Fruit fly (Drosophila melanogaster) whole organism, pupa: ENCODE results near the gene CG31368.

Experiments used
- CG10348 ChIP-seq: fragments of 200-800 bp; sonication (Bioruptor generic); IDR thresholded peaks from 2 replicates; pipeline ENCODE4 v1.3.6; 2022; ENCODE audit warnings: missing biosample characterization, missing genetic modification characterization
- CG12605 ChIP-seq: fragments of 200-800 bp; sonication (Bioruptor generic); IDR thresholded peaks from 2 replicates; pipeline ENCODE4 v1.3.6; 2022; ENCODE audit warnings: missing biosample characterization, missing genetic modification characterization
- CG13204 ChIP-seq: fragments of 200-800 bp; sonication (Bioruptor generic); optimal IDR thresholded peaks from 2 replicates; lab custom pipeline; 2018; ENCODE audit warnings: missing biosample characterization, mild to moderate bottlenecking, missing genetic modification characterization, moderate library complexity
- CG14655 ChIP-seq: fragments of 200-800 bp; sonication (Bioruptor generic); optimal IDR thresholded peaks from 3 replicates; lab custom pipeline; 2017; ENCODE audit warnings: mild to moderate bottlenecking, missing biosample characterization, missing genetic modification reagents, missing genetic modification characterization
- CG15710 ChIP-seq: fragments of 200-800 bp; sonication (Bioruptor generic); optimal IDR thresholded peaks from 2 replicates; lab custom pipeline; 2018; ENCODE audit warnings: missing biosample characterization, mild to moderate bottlenecking, missing genetic modification characterization, moderate library complexity
- CG17806 ChIP-seq: fragments of 200-800 bp; sonication (Bioruptor generic); optimal IDR thresholded peaks from 2 replicates; lab custom pipeline; 2018; ENCODE audit warnings: missing biosample characterization, mild to moderate bottlenecking, missing genetic modification characterization, moderate library complexity
- CG32121 ChIP-seq: fragments of 200-800 bp; sonication (Bioruptor generic); IDR thresholded peaks from 2 replicates; pipeline ENCODE4 v1.3.6; 2022; ENCODE audit warnings: missing biosample characterization, missing genetic modification characterization
- CG34367 ChIP-seq: fragments of 200-800 bp; sonication (Bioruptor generic); optimal IDR thresholded peaks from 2 replicates; lab custom pipeline; 2018; ENCODE audit warnings: missing biosample characterization, mild to moderate bottlenecking, missing genetic modification characterization
- CG4496 ChIP-seq: fragments of 200-800 bp; sonication (Bioruptor generic); IDR thresholded peaks from 3 replicates; pipeline ENCODE4 v1.3.6; 2022; ENCODE audit warnings: missing biosample characterization, missing genetic modification characterization
- CG8159 ChIP-seq: fragments of 200-800 bp; sonication (Bioruptor generic); optimal IDR thresholded peaks from 3 replicates; lab custom pipeline; 2018; ENCODE audit warnings: missing biosample characterization, mild to moderate bottlenecking, missing genetic modification characterization, moderate library complexity
- CG8301 ChIP-seq: fragments of 200-800 bp; sonication (Bioruptor generic); optimal IDR thresholded peaks from 2 replicates; lab custom pipeline; 2018; ENCODE audit warnings: missing biosample characterization, mild to moderate bottlenecking, missing genetic modification characterization
- CG9948 ChIP-seq: fragments of 200-800 bp; sonication (Bioruptor generic); optimal IDR thresholded peaks from 2 replicates; lab custom pipeline; 2018; ENCODE audit warnings: missing biosample characterization, mild to moderate bottlenecking, missing genetic modification characterization, moderate library complexity
- D1 ChIP-seq: fragments of 200-800 bp; sonication (Bioruptor generic); optimal IDR thresholded peaks from 2 replicates; lab custom pipeline; 2018; ENCODE audit warnings: missing biosample characterization, mild to moderate bottlenecking, missing genetic modification characterization, moderate library complexity
- EcR ChIP-seq: fragments of 200-800 bp; sonication (Bioruptor generic); optimal IDR thresholded peaks from 3 replicates; lab custom pipeline; 2019; ENCODE audit warnings: missing biosample characterization, missing genetic modification characterization, mild to moderate bottlenecking, moderate library complexity, missing genetic modification reagents
- Ets98B ChIP-seq: fragments of 200-800 bp; sonication (Bioruptor generic); IDR thresholded peaks from 2 replicates; pipeline ENCODE4 v1.3.6; 2022; ENCODE audit warnings: missing biosample characterization, missing genetic modification characterization
- Pif1A ChIP-seq: fragments of 200-800 bp; sonication (Bioruptor generic); optimal IDR thresholded peaks from 3 replicates; lab custom pipeline; 2016; ENCODE audit warnings: missing biosample characterization, missing genetic modification characterization
- Pif1B ChIP-seq: fragments of 200-800 bp; sonication (Bioruptor generic); optimal IDR thresholded peaks from 3 replicates; lab custom pipeline; 2016; ENCODE audit warnings: missing biosample characterization, missing genetic modification characterization
- Snoo ChIP-seq: fragments of 200-800 bp; sonication (Bioruptor generic); optimal IDR thresholded peaks from 3 replicates; lab custom pipeline; 2017; ENCODE audit warnings: missing biosample characterization, mild to moderate bottlenecking, missing genetic modification characterization, inconsistent platforms
- fd96Ca ChIP-seq: fragments of 200-800 bp; sonication (Bioruptor generic); IDR thresholded peaks from 3 replicates; pipeline ENCODE4 v1.3.6; 2022; ENCODE audit warnings: missing biosample characterization, missing genetic modification characterization
- gl ChIP-seq: fragments of 200-800 bp; sonication (Bioruptor generic); optimal IDR thresholded peaks from 2 replicates; lab custom pipeline; 2018; ENCODE audit warnings: missing biosample characterization, mild to moderate bottlenecking, missing genetic modification characterization
- rn ChIP-seq: fragments of 200-800 bp; sonication (Bioruptor generic); IDR thresholded peaks from 2 replicates; pipeline ENCODE4 v1.3.6; 2022; ENCODE audit warnings: missing biosample characterization, missing genetic modification characterization

Gene CG31368

DNA sequence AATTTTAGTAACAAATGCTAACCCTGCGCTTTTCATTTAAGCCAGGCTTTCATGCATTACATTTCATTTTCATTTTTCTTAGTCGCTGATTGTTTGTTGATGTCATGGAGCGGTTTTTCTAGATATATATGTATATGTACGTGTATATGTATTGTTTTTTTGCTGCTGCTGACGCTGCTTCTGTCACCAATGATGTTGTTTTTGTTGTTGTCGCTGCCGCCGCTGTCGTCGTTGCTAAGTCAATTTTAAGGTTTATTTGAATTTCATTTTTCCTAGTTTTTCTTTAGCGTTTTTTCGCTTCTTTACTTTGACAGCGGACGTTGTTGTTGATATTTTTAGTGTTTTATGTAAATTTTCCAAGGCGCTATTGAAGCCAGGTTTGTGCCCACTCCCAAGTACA lies 12.5 kb upstream of the CG31368 start:
- no peak for TF ChIP-seq EcR (GFP tag; lab: Kevin White, UChicago)
- no peak for TF ChIP-seq CG15710 (tag; lab: Kevin White, UChicago)
- TF ChIP-seq D1: no peak
- TF ChIP-seq CG8159 (tag; lab: Kevin White, UChicago): no peak
- no peak for TF ChIP-seq rn (GFP tag; lab: Robert Waterston, UW)
- TF ChIP-seq CG4496 (GFP tag; lab: Robert Waterston, UW): no peak
- no peak for TF ChIP-seq CG13204
- no peak for TF ChIP-seq Ets98B (GFP tag; lab: Robert Waterston, UW)
- TF ChIP-seq CG14655 (GFP tag; lab: Kevin White, UChicago): no peak
- no peak for TF ChIP-seq Snoo (tag; lab: Kevin White, UChicago)
- no peak for TF ChIP-seq Pif1B (GFP tag; lab: Kevin White, UChicago)
- TF ChIP-seq CG9948: no peak
- TF ChIP-seq CG34367 (tag; lab: Kevin White, UChicago): no peak
- TF ChIP-seq Pif1A (GFP tag; lab: Kevin White, UChicago): no peak
- no peak for TF ChIP-seq CG8301 (tag; lab: Kevin White, UChicago)
- no peak for TF ChIP-seq fd96Ca (GFP tag; lab: Robert Waterston, UW)
- no peak for TF ChIP-seq gl (tag; lab: Kevin White, UChicago)
- no peak for TF ChIP-seq CG32121 (GFP tag; lab: Robert Waterston, UW)

DNA sequence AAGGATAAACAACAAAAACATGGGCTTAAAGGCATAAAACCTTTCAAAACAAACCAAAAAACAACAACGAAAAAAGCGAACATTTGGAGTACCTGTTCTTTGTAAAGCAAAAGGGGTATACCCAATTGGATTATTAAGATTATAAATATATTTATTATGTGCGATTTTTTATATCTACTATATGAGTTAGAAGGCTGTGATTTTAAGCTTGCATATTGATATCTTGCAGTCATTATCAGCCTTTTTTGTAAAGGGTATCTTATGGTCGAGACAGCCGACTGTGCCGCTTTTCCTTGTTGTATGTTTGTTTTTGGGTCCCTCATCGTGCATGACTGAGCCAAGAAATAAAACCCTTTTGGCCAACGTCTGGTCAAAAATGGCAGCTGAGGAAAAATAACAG lies 9.9 kb upstream of the CG31368 start:
- TF ChIP-seq rn (GFP tag; lab: Robert Waterston, UW): no peak
- TF ChIP-seq CG17806 (tag; lab: Kevin White, UChicago): peak; percentile 33
- no peak for TF ChIP-seq D1
- peak; percentile 69 for TF ChIP-seq Snoo (tag; lab: Kevin White, UChicago)
- TF ChIP-seq CG8301 (tag; lab: Kevin White, UChicago): no peak
- no peak for TF ChIP-seq CG12605 (GFP tag; lab: Robert Waterston, UW)
- no peak for TF ChIP-seq CG10348 (GFP tag; lab: Robert Waterston, UW)
- TF ChIP-seq CG14655 (GFP tag; lab: Kevin White, UChicago): no peak
- TF ChIP-seq gl (tag; lab: Kevin White, UChicago): no peak
- no peak for TF ChIP-seq fd96Ca (GFP tag; lab: Robert Waterston, UW)
- no peak for TF ChIP-seq CG34367 (tag; lab: Kevin White, UChicago)
- TF ChIP-seq CG15710 (tag; lab: Kevin White, UChicago): peak; percentile 39
- no peak for TF ChIP-seq EcR (GFP tag; lab: Kevin White, UChicago)
- TF ChIP-seq CG9948: no peak
- peak; percentile 40 for TF ChIP-seq CG8159 (tag; lab: Kevin White, UChicago)
- peak; percentile 34 for TF ChIP-seq Pif1B (GFP tag; lab: Kevin White, UChicago)
- no peak for TF ChIP-seq CG32121 (GFP tag; lab: Robert Waterston, UW)
- peak; percentile 11; the same call in 1 of the 2 replicates for TF ChIP-seq Ets98B (GFP tag; lab: Robert Waterston, UW)
- peak; percentile 30; the same call in 1 of the 3 replicates for TF ChIP-seq CG4496 (GFP tag; lab: Robert Waterston, UW)
- TF ChIP-seq Pif1A (GFP tag; lab: Kevin White, UChicago): peak; percentile 38

DNA sequence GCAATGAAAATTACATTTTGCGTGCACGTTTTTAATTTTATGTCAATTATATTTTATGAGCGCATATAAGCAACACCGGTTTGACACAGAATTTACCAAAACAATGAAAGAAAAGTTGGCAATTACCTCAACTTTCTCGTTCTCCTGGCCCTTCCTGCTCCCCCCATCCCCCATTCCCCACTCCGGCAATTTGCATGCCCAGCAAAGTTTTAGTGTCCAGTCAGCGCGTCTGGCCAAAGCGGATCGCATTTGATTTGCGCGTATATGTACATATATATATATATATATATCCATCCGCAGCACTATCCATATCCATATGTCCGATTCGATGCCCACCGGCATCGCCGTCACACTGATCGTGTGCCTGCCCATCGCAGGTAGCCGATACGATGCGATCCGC lies 5.8 kb upstream of the CG31368 start:
- TF ChIP-seq CG4496 (GFP tag; lab: Robert Waterston, UW): no peak
- no peak for TF ChIP-seq D1
- no peak for TF ChIP-seq Pif1B (GFP tag; lab: Kevin White, UChicago)
- no peak for TF ChIP-seq EcR (GFP tag; lab: Kevin White, UChicago)
- TF ChIP-seq CG13204: no peak

DNA sequence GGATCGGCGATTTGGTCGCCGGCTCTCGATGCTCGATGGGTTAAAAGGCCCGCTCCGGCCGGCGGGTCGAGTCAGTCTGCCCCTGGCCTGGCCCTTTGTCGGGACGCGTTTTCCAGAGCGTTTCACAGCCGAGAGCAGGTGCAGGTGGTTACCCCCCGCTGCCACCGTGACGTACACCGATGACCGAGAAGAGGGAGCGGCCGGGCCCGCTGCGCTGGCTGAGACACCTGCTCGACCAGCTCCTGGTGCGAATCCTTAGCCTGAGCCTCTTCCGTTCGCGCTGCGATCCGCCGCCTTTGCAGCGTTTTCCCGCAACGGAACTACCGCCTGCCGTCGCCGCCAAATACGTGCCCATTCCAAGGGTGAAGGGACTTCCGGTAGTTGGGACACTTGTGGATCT lies 5.4 kb upstream of the CG31368 start, which contains the start of gene sad:
TSS of gene sad (plus strand) at position 74 of the 400 bp plus-strand sequence.
- no peak for TF ChIP-seq rn (GFP tag; lab: Robert Waterston, UW)
- no peak for TF ChIP-seq D1
- TF ChIP-seq CG8159 (tag; lab: Kevin White, UChicago): no peak
- TF ChIP-seq CG4496 (GFP tag; lab: Robert Waterston, UW): no peak
- TF ChIP-seq CG32121 (GFP tag; lab: Robert Waterston, UW): no peak
- TF ChIP-seq CG34367 (tag; lab: Kevin White, UChicago): no peak
- no peak for TF ChIP-seq EcR (GFP tag; lab: Kevin White, UChicago)

DNA sequence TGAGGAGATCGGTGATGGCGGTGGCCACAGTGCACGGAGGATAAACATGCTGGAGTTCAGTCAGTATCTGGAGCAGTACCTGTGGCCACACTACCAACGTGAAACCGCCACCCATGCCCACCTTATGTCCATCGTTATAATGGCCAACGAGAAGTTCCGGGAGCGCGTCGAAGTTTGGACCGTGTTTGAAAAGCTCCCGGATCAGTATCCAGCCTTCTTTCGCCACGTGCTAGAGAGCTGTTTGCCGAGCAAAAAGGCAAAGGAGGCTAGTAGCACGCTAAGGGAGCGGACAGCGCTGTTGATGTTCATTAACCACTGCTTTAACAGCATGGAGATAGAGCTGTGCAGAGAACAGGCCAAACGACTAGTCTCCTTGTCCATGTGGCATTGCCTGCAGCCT lies 539 bp downstream of the CG31368 start:
- TF ChIP-seq CG32121 (GFP tag; lab: Robert Waterston, UW) (no peak), CG13204 (no peak), CG8159 (tag; lab: Kevin White, UChicago) (no peak), CG12605 (GFP tag; lab: Robert Waterston, UW) (no peak), rn (GFP tag; lab: Robert Waterston, UW) (no peak), CG4496 (GFP tag; lab: Robert Waterston, UW) (no peak)
- TF ChIP-seq, all 21 proteins: peak for 0

DNA sequence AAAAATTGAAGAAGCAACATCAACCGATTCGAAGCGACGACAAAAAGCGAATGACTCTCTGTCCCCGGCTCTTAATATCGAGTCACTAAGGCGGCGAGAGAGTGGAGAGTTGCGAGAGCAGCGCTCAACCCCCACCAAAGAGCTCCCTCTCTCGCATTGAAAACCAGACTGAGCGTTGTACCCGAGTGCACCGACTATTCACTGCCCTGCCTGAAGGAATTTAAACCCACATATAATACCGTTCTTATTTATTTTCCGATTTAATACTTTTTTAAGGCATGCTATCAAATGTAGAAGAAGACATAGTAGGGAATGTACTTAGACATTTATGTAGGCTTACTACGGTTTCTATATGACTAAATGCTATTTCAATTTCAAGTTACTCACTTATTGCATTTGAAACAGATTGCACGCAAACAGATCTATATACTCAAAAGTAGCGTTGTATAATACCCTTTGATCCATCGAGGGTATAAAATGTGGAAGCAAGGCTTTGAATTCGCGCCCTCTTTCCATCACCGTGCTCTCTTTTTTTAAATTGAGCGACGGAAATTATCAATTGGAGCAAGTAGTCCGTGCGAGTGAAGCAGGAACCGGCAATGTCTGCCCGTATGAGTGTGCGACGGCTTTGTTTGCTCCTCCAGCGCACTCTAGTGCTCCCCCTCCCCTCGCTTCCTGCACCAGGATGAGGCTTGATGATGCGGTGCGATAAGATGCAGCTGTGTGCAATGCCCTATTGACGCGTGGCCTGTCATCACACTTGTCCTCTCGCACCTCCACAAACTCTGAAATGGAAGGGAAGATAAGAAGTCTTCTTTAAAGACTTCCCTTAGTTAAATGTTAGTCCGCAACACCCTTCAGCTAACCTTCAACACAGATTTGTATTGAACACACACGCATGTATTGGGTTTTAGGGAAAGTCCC lies 4.8 kb downstream of the CG31368 start, which contains the start of gene mthl5:
TSS of gene mthl5 (minus strand) at position 55 of the 924 bp plus-strand sequence.
- TF ChIP-seq CG8301 (tag; lab: Kevin White, UChicago) (peak; percentile 91), fd96Ca (GFP tag; lab: Robert Waterston, UW) (peak; percentile 84), CG10348 (GFP tag; lab: Robert Waterston, UW) (peak; percentile 63), CG12605 (GFP tag; lab: Robert Waterston, UW) (peak; percentile 61), CG4496 (GFP tag; lab: Robert Waterston, UW) (peak; percentile 82), Pif1B (GFP tag; lab: Kevin White, UChicago) (peak; percentile 88), CG9948 (peak; percentile 94), CG34367 (tag; lab: Kevin White, UChicago) (peak; percentile 92), CG17806 (tag; lab: Kevin White, UChicago) (peak; percentile 90), Ets98B (GFP tag; lab: Robert Waterston, UW) (peak; percentile 81), CG14655 (GFP tag; lab: Kevin White, UChicago) (peak; percentile 94), CG13204 (peak; percentile 66), Snoo (tag; lab: Kevin White, UChicago) (peak; percentile 92), CG8159 (tag; lab: Kevin White, UChicago) (peak; percentile 94), EcR (GFP tag; lab: Kevin White, UChicago) (peak; percentile 71), CG32121 (GFP tag; lab: Robert Waterston, UW) (peak; percentile 82; the same call in 1 of the 2 replicates), Pif1A (GFP tag; lab: Kevin White, UChicago) (peak; percentile 80), D1 (peak; percentile 92), gl (tag; lab: Kevin White, UChicago) (peak; percentile 79), rn (GFP tag; lab: Robert Waterston, UW) (peak; percentile 61), CG15710 (tag; lab: Kevin White, UChicago) (peak; percentile 95)
- TF ChIP-seq, all 21 proteins: peak for 21
